Fruit fly (Drosophila melanogaster) whole organism, embryonic: Measurements from ENCODE around the gene Sk2.

Experiments used
- Antp ChIP-seq: fragments of 200-800 bp; sonication (Bioruptor generic); optimal IDR thresholded peaks from 3 replicates; lab custom pipeline; 2016; ENCODE audit warnings: missing biosample characterization, missing genetic modification characterization
- B-H1 ChIP-seq: fragments of 200-800 bp; sonication (Bioruptor generic); IDR thresholded peaks from 3 replicates; pipeline ENCODE4 v1.3.6; 2022; ENCODE audit warnings: missing biosample characterization, missing genetic modification characterization
- Bdp1 ChIP-seq: fragments of 200-800 bp; sonication (Bioruptor generic); optimal IDR thresholded peaks from 3 replicates; lab custom pipeline; 2016; ENCODE audit warnings: missing biosample characterization, missing genetic modification characterization
- CG11723 ChIP-seq: fragments of 200-800 bp; sonication (Bioruptor generic); optimal IDR thresholded peaks from 2 replicates; lab custom pipeline; 2017; ENCODE audit warnings: missing biosample characterization, mild to moderate bottlenecking, missing genetic modification characterization
- CG12942 ChIP-seq: fragments of 200-800 bp; sonication (Bioruptor generic); optimal IDR thresholded peaks from 3 replicates; lab custom pipeline; 2016; ENCODE audit warnings: missing biosample characterization, missing genetic modification characterization
- CG13296 ChIP-seq: fragments of 200-800 bp; sonication (Bioruptor generic); optimal IDR thresholded peaks from 3 replicates; lab custom pipeline; 2018; ENCODE audit warnings: missing biosample characterization, mild to moderate bottlenecking, missing genetic modification characterization
- CG13424 ChIP-seq: fragments of 200-800 bp; sonication (Bioruptor generic); optimal IDR thresholded peaks from 2 replicates; lab custom pipeline; 2019; ENCODE audit warnings: missing biosample characterization, mild to moderate bottlenecking, missing genetic modification characterization, moderate library complexity
- CG15011 ChIP-seq: fragments of 200-800 bp; sonication (Bioruptor generic); optimal IDR thresholded peaks from 3 replicates; lab custom pipeline; 2018; ENCODE audit warnings: missing biosample characterization, mild to moderate bottlenecking, missing genetic modification characterization
- CG17802 ChIP-seq: fragments of 200-800 bp; sonication (Bioruptor generic); optimal IDR thresholded peaks from 2 replicates; lab custom pipeline; 2018; ENCODE audit warnings: missing biosample characterization, mild to moderate bottlenecking, missing genetic modification characterization, moderate library complexity
- CG18262 ChIP-seq: fragments of 200-800 bp; optimal IDR thresholded peaks from 3 replicates; lab custom pipeline; 2019; ENCODE audit warnings: missing biosample characterization, mild to moderate bottlenecking, missing genetic modification characterization, moderate library complexity
- CG18476 ChIP-seq: fragments of 200-800 bp; sonication (Bioruptor generic); optimal IDR thresholded peaks from 2 replicates; lab custom pipeline; 2016; ENCODE audit warnings: missing biosample characterization, mild to moderate bottlenecking, missing genetic modification characterization
- CG2199 ChIP-seq: fragments of 200-800 bp; sonication (Bioruptor generic); IDR thresholded peaks from 3 replicates; pipeline ENCODE4 v1.3.6; 2022; ENCODE audit warnings: missing biosample characterization, missing genetic modification characterization
- CG2202 ChIP-seq: fragments of 200-800 bp; sonication (Bioruptor generic); optimal IDR thresholded peaks from 2 replicates; lab custom pipeline; 2018; ENCODE audit warnings: missing biosample characterization, mild to moderate bottlenecking, missing genetic modification characterization
- CG2875 ChIP-seq: fragments of 200-800 bp; sonication (Bioruptor generic); optimal IDR thresholded peaks from 2 replicates; lab custom pipeline; 2017; ENCODE audit warnings: missing biosample characterization, mild to moderate bottlenecking, missing genetic modification characterization, missing genetic modification reagents
- CG31224 ChIP-seq: fragments of 200-800 bp; sonication (Bioruptor generic); IDR thresholded peaks from 2 replicates; pipeline ENCODE4 v1.3.6; 2022; ENCODE audit warnings: missing biosample characterization, missing genetic modification characterization
- CG31365 ChIP-seq: fragments of 200-800 bp; sonication (Bioruptor generic); optimal IDR thresholded peaks from 2 replicates; lab custom pipeline; 2018; ENCODE audit warnings: missing biosample characterization, mild to moderate bottlenecking, missing genetic modification characterization
- CG3995 ChIP-seq: fragments of 200-800 bp; sonication (Bioruptor generic); optimal IDR thresholded peaks from 3 replicates; lab custom pipeline; 2016; ENCODE audit warnings: missing biosample characterization, missing genetic modification characterization
- CG4328 ChIP-seq: fragments of 200-800 bp; sonication (Bioruptor generic); optimal IDR thresholded peaks from 3 replicates; lab custom pipeline; 2017; ENCODE audit warnings: missing biosample characterization, missing genetic modification reagents, missing genetic modification characterization
- CG43689 ChIP-seq: fragments of 200-800 bp; sonication (Bioruptor generic); IDR thresholded peaks from 2 replicates; pipeline ENCODE4 v1.3.6; 2022; ENCODE audit warnings: missing biosample characterization, missing genetic modification characterization
- CG6254 ChIP-seq: fragments of 200-800 bp; sonication (Bioruptor generic); optimal IDR thresholded peaks from 3 replicates; lab custom pipeline; 2017; ENCODE audit warnings: mild to moderate bottlenecking, missing biosample characterization, missing genetic modification reagents, missing genetic modification characterization
- CG6683 ChIP-seq: fragments of 200-800 bp; sonication (Bioruptor generic); optimal IDR thresholded peaks from 2 replicates; lab custom pipeline; 2017; ENCODE audit warnings: missing biosample characterization, mild to moderate bottlenecking, missing genetic modification characterization, missing genetic modification reagents
- CG6765 ChIP-seq: fragments of 200-800 bp; sonication (Bioruptor generic); optimal IDR thresholded peaks from 3 replicates; lab custom pipeline; 2017; ENCODE audit warnings: missing biosample characterization, mild to moderate bottlenecking, missing genetic modification characterization
- CG6791 ChIP-seq: fragments of 200-800 bp; sonication (Bioruptor generic); IDR thresholded peaks from 3 replicates; pipeline ENCODE4 v1.3.6; 2022; ENCODE audit warnings: missing biosample characterization, missing genetic modification characterization; ENCODE audit not compliant: partially characterized antibody
- CG7786 ChIP-seq: fragments of 200-800 bp; sonication (Bioruptor generic); optimal IDR thresholded peaks from 2 replicates; lab custom pipeline; 2016; ENCODE audit warnings: missing biosample characterization, missing genetic modification characterization
- CG8765 ChIP-seq: fragments of 200-800 bp; sonication (Bioruptor generic); IDR thresholded peaks from 2 replicates; pipeline ENCODE4 v1.3.6; 2022; ENCODE audit warnings: missing biosample characterization, missing genetic modification characterization
- D ChIP-seq, 2 experiments: fragments of 200-800 bp in 1 of 2; fragments of >200 bp in 1 of 2; sonication (Bioruptor generic) in 1 of 2; optimal IDR thresholded peaks; 2 replicates in 1 of 2; 3 replicates in 1 of 2; lab custom pipeline; 2017; ENCODE audit warnings: mild to moderate bottlenecking in 1 of 2, missing biosample characterization in 1 of 2, missing genetic modification characterization in 1 of 2, missing genetic modification reagents in 1 of 2
- Dip2 ChIP-seq: fragments of 200-800 bp; sonication (Bioruptor generic); IDR thresholded peaks from 2 replicates; pipeline ENCODE4 v1.3.6; 2022; ENCODE audit warnings: missing biosample characterization, missing genetic modification characterization
- Gsc ChIP-seq: fragments of 200-800 bp; sonication (Bioruptor generic); IDR thresholded peaks from 2 replicates; pipeline ENCODE4 v1.3.6; 2022; ENCODE audit warnings: missing biosample characterization, missing genetic modification characterization
- HLH54F ChIP-seq: fragments of 200-800 bp; sonication (Bioruptor generic); optimal IDR thresholded peaks from 3 replicates; lab custom pipeline; 2016; ENCODE audit warnings: missing biosample characterization, missing genetic modification characterization
- Hey ChIP-seq: fragments of 200-800 bp; sonication (Bioruptor generic); optimal IDR thresholded peaks from 3 replicates; lab custom pipeline; 2018; ENCODE audit warnings: missing biosample characterization, mild to moderate bottlenecking, missing genetic modification characterization
- Hmx ChIP-seq: fragments of 200-800 bp; sonication (Bioruptor generic); optimal IDR thresholded peaks from 2 replicates; lab custom pipeline; 2016; ENCODE audit warnings: missing biosample characterization, missing genetic modification characterization
- Hsf ChIP-seq: fragments of 200-800 bp; sonication (Bioruptor generic); optimal IDR thresholded peaks from 3 replicates; lab custom pipeline; 2016; ENCODE audit warnings: missing biosample characterization, missing genetic modification characterization
- Kr ChIP-seq: fragments of 200-800 bp; sonication (Bioruptor generic); optimal IDR thresholded peaks from 2 replicates; lab custom pipeline; 2017; ENCODE audit warnings: missing biosample characterization, mild to moderate bottlenecking, missing genetic modification characterization
- Rx ChIP-seq: fragments of 200-800 bp; sonication (Bioruptor generic); IDR thresholded peaks from 2 replicates; pipeline ENCODE4 v1.3.6; 2022; ENCODE audit warnings: missing biosample characterization, missing genetic modification characterization
- Sin3A ChIP-seq: fragments of >200 bp; optimal IDR thresholded peaks from 2 replicates; lab custom pipeline; 2018
- Stat92E ChIP-seq, 3 experiments: fragments of >200 bp in 2 of 3; fragments of 200-800 bp in 1 of 3; sonication (Bioruptor generic) in 1 of 3; optimal IDR thresholded peaks; 2 replicates each; lab custom pipeline; 2017 to 2019; ENCODE audit warnings: missing biosample characterization in 3 of 3, missing genetic modification characterization in 3 of 3, mild to moderate bottlenecking in 1 of 3, moderate library complexity in 1 of 3
- Usf ChIP-seq: fragments of 200-800 bp; sonication (Bioruptor generic); optimal IDR thresholded peaks from 2 replicates; lab custom pipeline; 2017; ENCODE audit warnings: missing genotype, missing biosample characterization, missing genetic modification characterization
- bcd ChIP-seq: fragments of 200-800 bp; sonication (Bioruptor generic); optimal IDR thresholded peaks from 2 replicates; lab custom pipeline; 2017; ENCODE audit warnings: missing biosample characterization, mild to moderate bottlenecking, missing genetic modification characterization
- eyg ChIP-seq: fragments of 200-800 bp; sonication (Bioruptor generic); optimal IDR thresholded peaks from 3 replicates; lab custom pipeline; 2016; ENCODE audit warnings: missing biosample characterization, missing genetic modification characterization
- jumu ChIP-seq: fragments of 200-800 bp; sonication (Bioruptor generic); optimal IDR thresholded peaks from 3 replicates; lab custom pipeline; 2016; ENCODE audit warnings: missing biosample characterization, missing genetic modification characterization
- nom ChIP-seq: fragments of 200-800 bp; sonication (Bioruptor generic); optimal IDR thresholded peaks from 2 replicates; lab custom pipeline; 2017; ENCODE audit warnings: missing biosample characterization, missing genetic modification characterization, mild to moderate bottlenecking, moderate library complexity, missing genetic modification reagents
- p53 ChIP-seq: fragments of 200-800 bp; sonication (Bioruptor generic); optimal IDR thresholded peaks from 2 replicates; lab custom pipeline; 2016; ENCODE audit warnings: missing biosample characterization, missing genetic modification characterization
- pb ChIP-seq: fragments of 200-800 bp; sonication (Bioruptor generic); optimal IDR thresholded peaks from 3 replicates; lab custom pipeline; 2016; ENCODE audit warnings: missing biosample characterization, missing genetic modification characterization
- sc ChIP-seq, 3 experiments: fragments of >200 bp in 2 of 3; fragments of 200-800 bp in 1 of 3; sonication (Bioruptor generic) in 1 of 3; optimal IDR thresholded peaks; 2 replicates in 2 of 3; 3 replicates in 1 of 3; lab custom pipeline; 2017; ENCODE audit warnings: mild to moderate bottlenecking in 1 of 3, missing biosample characterization in 1 of 3, missing genetic modification characterization in 1 of 3, missing genetic modification reagents in 1 of 3
- sug ChIP-seq: fragments of 200-800 bp; optimal IDR thresholded peaks from 2 replicates; lab custom pipeline; 2019; ENCODE audit warnings: missing biosample characterization, mild to moderate bottlenecking, missing genetic modification characterization, moderate library complexity
- tap ChIP-seq: fragments of 200-800 bp; optimal IDR thresholded peaks from 3 replicates; lab custom pipeline; 2019; ENCODE audit warnings: missing biosample characterization, mild to moderate bottlenecking, missing genetic modification characterization, moderate library complexity
- ttk ChIP-seq: fragments of 200-800 bp; sonication (Bioruptor generic); IDR thresholded peaks from 2 replicates; pipeline ENCODE4 v2.1.2; 2022; ENCODE audit warnings: missing biosample characterization, missing genetic modification characterization
- tup ChIP-seq: fragments of 200-800 bp; sonication (Bioruptor generic); optimal IDR thresholded peaks from 2 replicates; lab custom pipeline; 2016; ENCODE audit warnings: missing biosample characterization, mild to moderate bottlenecking, missing genetic modification characterization, moderate library complexity

The Sk2 gene

DNA sequence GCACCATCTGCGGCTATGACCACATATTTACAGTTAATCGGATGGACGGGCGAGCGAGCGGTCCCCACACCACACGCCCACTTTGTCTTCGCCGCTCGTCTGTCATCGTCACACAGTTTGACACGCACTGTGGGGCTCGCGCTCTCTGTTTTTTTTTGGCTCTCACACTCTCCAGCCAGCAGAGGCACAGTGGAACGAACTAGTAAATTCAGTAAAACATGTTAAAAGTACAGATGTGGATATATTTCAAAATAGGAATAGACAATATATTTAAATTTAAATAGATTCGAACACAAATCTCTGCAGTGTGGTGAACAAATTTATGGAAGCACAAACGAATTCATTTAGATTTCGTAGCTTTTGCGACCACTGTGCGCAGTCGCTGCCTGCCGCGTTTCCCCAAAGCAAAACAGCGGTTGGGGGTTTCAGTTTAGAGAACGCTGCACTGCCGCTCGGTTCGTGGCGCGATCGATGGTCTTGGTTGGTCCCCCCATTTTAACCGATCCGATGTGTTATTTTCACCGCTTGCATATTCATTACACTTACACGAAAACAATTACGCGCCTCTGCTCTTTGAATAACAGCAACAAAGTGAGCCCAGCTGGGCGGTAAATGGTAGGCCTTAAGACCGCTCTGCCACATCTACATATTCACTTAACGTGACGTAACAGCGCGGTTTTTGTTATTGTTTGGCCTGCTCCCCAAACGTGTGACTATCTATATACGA is 34.4 kb downstream of the Sk2 start (continued):
- peak; percentile 98 for TF ChIP-seq CG6765 (GFP tag; lab: Kevin White, UChicago)
- peak; percentile 96 for TF ChIP-seq CG8765
- peak; percentile 89 for TF ChIP-seq Hey (tag; lab: Kevin White, UChicago)
- peak; percentile 72 for TF ChIP-seq Dip2
- TF ChIP-seq CG6254 = peak; percentile 97
- peak; percentile 98 for TF ChIP-seq CG2875 (GFP tag; lab: Kevin White, UChicago)
- TF ChIP-seq Sin3A (lab: Kevin White, UChicago) = no peak
- peak; percentile 98 for TF ChIP-seq tap (tag; lab: Kevin White, UChicago)
- peak; percentile 97 for TF ChIP-seq CG7786 (GFP tag; lab: Kevin White, UChicago)
- TF ChIP-seq sug (tag; lab: Kevin White, UChicago) = peak; percentile 95
- peak; percentile 98 for TF ChIP-seq CG18476 (GFP tag; lab: Kevin White, UChicago)
- TF ChIP-seq Rx (GFP tag; lab: Robert Waterston, UW) = peak; percentile 98
- peak; percentile 95 for TF ChIP-seq nom
- TF ChIP-seq Hsf (GFP tag; lab: Kevin White, UChicago) = peak; percentile 98
- peak; percentile 83 for TF ChIP-seq CG3995 (GFP tag; lab: Kevin White, UChicago)
- peak; percentile 80; the same call in 2 of the 3 replicates for TF ChIP-seq CG6791 (GFP tag; lab: Robert Waterston, UW)
- TF ChIP-seq p53 (GFP tag; lab: Kevin White, UChicago) = peak; percentile 90
- TF ChIP-seq Bdp1 (GFP tag; lab: Kevin White, UChicago) = peak; percentile 92
- peak; percentile 95 for TF ChIP-seq jumu (GFP tag; lab: Kevin White, UChicago)
- TF ChIP-seq CG4328 (GFP tag; lab: Kevin White, UChicago) = peak; percentile 97
- TF ChIP-seq CG43689 (GFP tag; lab: Robert Waterston, UW) = peak; percentile 95
- TF ChIP-seq CG2199 (GFP tag; lab: Robert Waterston, UW) = peak; percentile 98
- peak; percentile 98 for TF ChIP-seq CG2202 (tag; lab: Kevin White, UChicago)
- TF ChIP-seq CG17802 (tag; lab: Kevin White, UChicago) = peak; percentile 91
- peak; percentile 93 for TF ChIP-seq CG31365 (tag; lab: Kevin White, UChicago)
- no peak for TF ChIP-seq Kr (GFP tag; lab: Kevin White, UChicago)
- no peak for TF ChIP-seq sc (optimal IDR thresholded peaks at IDR 0.05; lab: Kevin White, UChicago)
- TF ChIP-seq sc (GFP tag; optimal IDR thresholded peaks at IDR 0.05; lab: Kevin White, UChicago) = peak; percentile 97
- TF ChIP-seq ttk (GFP tag; lab: Robert Waterston, UW) = peak; percentile 98
- peak; percentile 98 for TF ChIP-seq B-H1 (GFP tag; lab: Robert Waterston, UW)
- TF ChIP-seq Hmx = peak; percentile 94
- no peak for TF ChIP-seq Gsc (GFP tag; lab: Robert Waterston, UW)
- peak; percentile 98 for TF ChIP-seq CG12942 (GFP tag; lab: Kevin White, UChicago)
- peak; percentile 98 for TF ChIP-seq CG13424
- TF ChIP-seq Usf (GFP tag; lab: Kevin White, UChicago) = peak; percentile 97
- peak; percentile 98 for TF ChIP-seq CG11723 (GFP tag; lab: Kevin White, UChicago)
- TF ChIP-seq eyg = peak; percentile 92
- TF ChIP-seq Antp (GFP tag; lab: Kevin White, UChicago) = peak; percentile 94
- TF ChIP-seq CG18262 = peak; percentile 97
- peak; percentile 97 for TF ChIP-seq HLH54F (GFP tag; lab: Kevin White, UChicago)
- TF ChIP-seq CG13296 = peak; percentile 99
- TF ChIP-seq bcd (GFP tag; lab: Kevin White, UChicago) = peak; percentile 98
- peak; percentile 97 for TF ChIP-seq tup (GFP tag; lab: Kevin White, UChicago)
- peak; percentile 98 for TF ChIP-seq CG6683 (GFP tag; lab: Kevin White, UChicago)
- peak in 1 of 3 experiments; percentile 86 for TF ChIP-seq Stat92E (GFP tag; optimal IDR thresholded peaks at IDR 0.05; lab: Kevin White, UChicago)
- no peak for TF ChIP-seq D (optimal IDR thresholded peaks at IDR 0.05; lab: Kevin White, UChicago)
- TF ChIP-seq D (GFP tag; optimal IDR thresholded peaks at IDR 0.05; lab: Kevin White, UChicago) = peak; percentile 98
- peak; percentile 91 for TF ChIP-seq pb (GFP tag; lab: Kevin White, UChicago)
- TF ChIP-seq CG15011 (GFP tag; lab: Kevin White, UChicago) = peak; percentile 95
- TF ChIP-seq CG31224 (GFP tag; lab: Robert Waterston, UW) = peak; percentile 95
